Fruit fly (Drosophila melanogaster) whole organism, embryonic: ENCODE data around the gene Tsen2.

Experiments
- CG11696 ChIP-seq: fragments of 200-800 bp; sonication (Bioruptor generic); IDR thresholded peaks from 2 replicates; pipeline ENCODE4 v1.3.6; 2022; ENCODE audit warnings: missing biosample characterization, missing genetic modification characterization
- CG1233 ChIP-seq: fragments of 200-800 bp; sonication (Bioruptor generic); optimal IDR thresholded peaks from 4 replicates; lab custom pipeline; 2018; ENCODE audit warnings: missing biosample characterization, mild to moderate bottlenecking, missing genetic modification characterization
- CG13296 ChIP-seq: fragments of 200-800 bp; sonication (Bioruptor generic); optimal IDR thresholded peaks from 3 replicates; lab custom pipeline; 2018; ENCODE audit warnings: missing biosample characterization, mild to moderate bottlenecking, missing genetic modification characterization
- CG15514 ChIP-seq: fragments of 200-800 bp; sonication (Bioruptor generic); optimal IDR thresholded peaks from 3 replicates; lab custom pipeline; 2017; ENCODE audit warnings: missing biosample characterization, missing genetic modification characterization, mild to moderate bottlenecking, moderate library complexity, missing genetic modification reagents
- CG16779 ChIP-seq: fragments of 200-800 bp; sonication (Bioruptor generic); IDR thresholded peaks from 2 replicates; pipeline ENCODE4 v1.3.6; 2022; ENCODE audit warnings: missing biosample characterization, missing genetic modification characterization
- CG17359 ChIP-seq: fragments of 200-800 bp; sonication (Bioruptor generic); optimal IDR thresholded peaks from 3 replicates; lab custom pipeline; 2018; ENCODE audit warnings: missing biosample characterization, mild to moderate bottlenecking, missing genetic modification characterization, moderate library complexity
- CG1792 ChIP-seq: fragments of 200-800 bp; sonication (Bioruptor generic); optimal IDR thresholded peaks from 2 replicates; lab custom pipeline; 2016; ENCODE audit warnings: missing biosample characterization, missing genetic modification characterization
- CG18262 ChIP-seq: fragments of 200-800 bp; optimal IDR thresholded peaks from 3 replicates; lab custom pipeline; 2019; ENCODE audit warnings: missing biosample characterization, mild to moderate bottlenecking, missing genetic modification characterization, moderate library complexity
- CG18619 ChIP-seq: fragments of 200-800 bp; sonication (Bioruptor generic); optimal IDR thresholded peaks from 3 replicates; lab custom pipeline; 2017; ENCODE audit warnings: missing biosample characterization, mild to moderate bottlenecking, missing genetic modification characterization
- CG2199 ChIP-seq: fragments of 200-800 bp; sonication (Bioruptor generic); IDR thresholded peaks from 3 replicates; pipeline ENCODE4 v1.3.6; 2022; ENCODE audit warnings: missing biosample characterization, missing genetic modification characterization
- CG2678 ChIP-seq: fragments of 200-800 bp; sonication (Bioruptor generic); optimal IDR thresholded peaks from 3 replicates; lab custom pipeline; 2019; ENCODE audit warnings: missing biosample characterization, mild to moderate bottlenecking, missing genetic modification characterization, moderate library complexity
- CG2712 ChIP-seq: fragments of 200-800 bp; optimal IDR thresholded peaks from 3 replicates; lab custom pipeline; 2019; ENCODE audit warnings: missing biosample characterization, mild to moderate bottlenecking, missing genetic modification characterization, moderate library complexity
- CG2875 ChIP-seq: fragments of 200-800 bp; sonication (Bioruptor generic); optimal IDR thresholded peaks from 2 replicates; lab custom pipeline; 2017; ENCODE audit warnings: missing biosample characterization, mild to moderate bottlenecking, missing genetic modification characterization, missing genetic modification reagents
- CG31224 ChIP-seq: fragments of 200-800 bp; sonication (Bioruptor generic); IDR thresholded peaks from 2 replicates; pipeline ENCODE4 v1.3.6; 2022; ENCODE audit warnings: missing biosample characterization, missing genetic modification characterization
- CG32772 ChIP-seq: fragments of 200-800 bp; sonication (Bioruptor generic); IDR thresholded peaks from 2 replicates; pipeline ENCODE4 v1.3.6; 2022; ENCODE audit warnings: missing biosample characterization, missing genetic modification characterization
- CG3407 ChIP-seq: fragments of 200-800 bp; sonication (Bioruptor generic); optimal IDR thresholded peaks from 2 replicates; lab custom pipeline; 2018; ENCODE audit warnings: missing biosample characterization, mild to moderate bottlenecking, missing genetic modification characterization
- CG34422 ChIP-seq: fragments of 200-800 bp; sonication (Bioruptor generic); IDR thresholded peaks from 3 replicates; pipeline ENCODE4 v1.3.6; 2022; ENCODE audit warnings: missing biosample characterization, missing genetic modification characterization
- CG4730 ChIP-seq: fragments of 200-800 bp; sonication (Bioruptor generic); IDR thresholded peaks from 2 replicates; pipeline ENCODE4 v1.3.6; 2022; ENCODE audit warnings: missing biosample characterization, missing genetic modification characterization
- CG6654 ChIP-seq: fragments of 200-800 bp; sonication (Bioruptor generic); optimal IDR thresholded peaks from 2 replicates; lab custom pipeline; 2017; ENCODE audit warnings: missing biosample characterization, mild to moderate bottlenecking, missing genetic modification characterization
- CG8944 ChIP-seq: fragments of 200-800 bp; sonication (Bioruptor generic); optimal IDR thresholded peaks from 3 replicates; lab custom pipeline; 2016; ENCODE audit warnings: missing biosample characterization, missing genetic modification characterization
- CG9797 ChIP-seq: fragments of 200-800 bp; sonication (Bioruptor generic); optimal IDR thresholded peaks from 3 replicates; lab custom pipeline; 2018; ENCODE audit warnings: missing biosample characterization, mild to moderate bottlenecking, missing genetic modification characterization
- CG9932 ChIP-seq: fragments of 200-800 bp; sonication (Bioruptor generic); IDR thresholded peaks from 2 replicates; pipeline ENCODE4 v1.3.6; 2022; ENCODE audit warnings: missing biosample characterization, missing genetic modification characterization
- Dll ChIP-seq: fragments of 200-800 bp; sonication (Bioruptor generic); IDR thresholded peaks from 4 replicates; pipeline ENCODE4 v1.3.6; 2022; ENCODE audit warnings: missing biosample characterization, missing genetic modification characterization; ENCODE audit not compliant: partially characterized antibody
- Drgx ChIP-seq: fragments of 200-800 bp; sonication (Bioruptor generic); IDR thresholded peaks from 2 replicates; pipeline ENCODE4 v1.3.6; 2022; ENCODE audit warnings: missing biosample characterization, missing genetic modification characterization
- ERR ChIP-seq: fragments of 200-800 bp; sonication (Bioruptor generic); optimal IDR thresholded peaks from 2 replicates; lab custom pipeline; 2016; ENCODE audit warnings: missing biosample characterization, missing genetic modification characterization
- Fer1 ChIP-seq: fragments of 200-800 bp; sonication (Bioruptor generic); optimal IDR thresholded peaks from 2 replicates; lab custom pipeline; 2017; ENCODE audit warnings: missing biosample characterization, mild to moderate bottlenecking, missing genetic modification characterization
- Hand ChIP-seq: fragments of 200-800 bp; sonication (Bioruptor generic); optimal IDR thresholded peaks from 2 replicates; lab custom pipeline; 2017; ENCODE audit warnings: mild to moderate bottlenecking, missing biosample characterization, missing genetic modification reagents, missing genetic modification characterization
- Hr3 ChIP-seq: fragments of 200-800 bp; sonication (Bioruptor generic); optimal IDR thresholded peaks from 3 replicates; lab custom pipeline; 2016; ENCODE audit warnings: missing biosample characterization, missing genetic modification characterization
- Kr ChIP-seq: fragments of 200-800 bp; sonication (Bioruptor generic); optimal IDR thresholded peaks from 2 replicates; lab custom pipeline; 2017; ENCODE audit warnings: missing biosample characterization, mild to moderate bottlenecking, missing genetic modification characterization
- NK7.1 ChIP-seq: fragments of 200-800 bp; sonication (Bioruptor generic); optimal IDR thresholded peaks from 3 replicates; lab custom pipeline; 2016; ENCODE audit warnings: missing biosample characterization, missing genetic modification characterization
- PHDP ChIP-seq: fragments of 200-800 bp; sonication (Bioruptor generic); optimal IDR thresholded peaks from 3 replicates; lab custom pipeline; 2018; ENCODE audit warnings: missing biosample characterization, mild to moderate bottlenecking, missing genetic modification characterization, moderate library complexity
- Usf ChIP-seq: fragments of 200-800 bp; sonication (Bioruptor generic); optimal IDR thresholded peaks from 2 replicates; lab custom pipeline; 2017; ENCODE audit warnings: missing genotype, missing biosample characterization, missing genetic modification characterization
- Xrp1 ChIP-seq: fragments of 200-800 bp; sonication (Bioruptor generic); IDR thresholded peaks from 2 replicates; pipeline ENCODE4 v1.3.6; 2022; ENCODE audit warnings: missing biosample characterization, missing genetic modification characterization
- ase ChIP-seq: fragments of 200-800 bp; sonication (Bioruptor generic); IDR thresholded peaks from 3 replicates; pipeline ENCODE4 v1.3.6; 2022; ENCODE audit warnings: missing biosample characterization, missing genetic modification characterization
- az2 ChIP-seq: fragments of 200-800 bp; sonication (Bioruptor generic); optimal IDR thresholded peaks from 3 replicates; lab custom pipeline; 2016; ENCODE audit warnings: missing biosample characterization, missing genetic modification characterization
- crol ChIP-seq: fragments of 200-800 bp; sonication (Bioruptor generic); IDR thresholded peaks from 2 replicates; pipeline ENCODE4 v1.3.6; 2022; ENCODE audit warnings: missing biosample characterization, missing genetic modification characterization
- dmrt11E ChIP-seq: fragments of 200-800 bp; sonication (Bioruptor generic); optimal IDR thresholded peaks from 3 replicates; lab custom pipeline; 2018; ENCODE audit warnings: missing biosample characterization, mild to moderate bottlenecking, missing genetic modification characterization, moderate library complexity
- esg ChIP-seq: fragments of 200-800 bp; sonication (Bioruptor generic); conservative IDR thresholded peaks from 2 replicates; pipeline ENCODE4 v1.3.6; 2022; ENCODE audit warnings: missing biosample characterization, missing genetic modification characterization
- fd96Cb ChIP-seq: fragments of 200-800 bp; sonication (Bioruptor generic); optimal IDR thresholded peaks from 2 replicates; lab custom pipeline; 2018; ENCODE audit warnings: missing biosample characterization, mild to moderate bottlenecking, missing genetic modification characterization, moderate library complexity
- fru ChIP-seq: fragments of >200 bp; optimal IDR thresholded peaks from 2 replicates; lab custom pipeline; 2017
- grau ChIP-seq: fragments of 200-800 bp; optimal IDR thresholded peaks from 3 replicates; lab custom pipeline; 2019; ENCODE audit warnings: missing biosample characterization, mild to moderate bottlenecking, missing genetic modification characterization, moderate library complexity
- h ChIP-seq: fragments of >200 bp; optimal IDR thresholded peaks from 2 replicates; lab custom pipeline; 2017
- hb ChIP-seq: fragments of 200-800 bp; sonication (Bioruptor generic); IDR thresholded peaks from 3 replicates; pipeline ENCODE4 v1.3.6; 2022; ENCODE audit warnings: missing biosample characterization, missing genetic modification characterization; ENCODE audit not compliant: partially characterized antibody
- her ChIP-seq: fragments of 200-800 bp; sonication (Bioruptor generic); optimal IDR thresholded peaks from 2 replicates; lab custom pipeline; 2016; ENCODE audit warnings: missing biosample characterization, missing genetic modification characterization
- hkb ChIP-seq, 2 experiments: fragments of 200-800 bp in 1 of 2; fragments of >200 bp in 1 of 2; sonication (Bioruptor generic) in 1 of 2; IDR thresholded peaks in 1 of 2; optimal IDR thresholded peaks in 1 of 2; 2 replicates each; pipeline versions ENCODE4 v1.3.6 to Lab custom; 2017 to 2022; ENCODE audit warnings: missing biosample characterization in 1 of 2, missing genetic modification characterization in 1 of 2
- lab ChIP-seq: fragments of 200-800 bp; sonication (Bioruptor generic); optimal IDR thresholded peaks from 3 replicates; lab custom pipeline; 2017; ENCODE audit warnings: missing biosample characterization, missing genetic modification characterization, mild to moderate bottlenecking, moderate library complexity, missing genetic modification reagents
- pb ChIP-seq: fragments of 200-800 bp; sonication (Bioruptor generic); optimal IDR thresholded peaks from 3 replicates; lab custom pipeline; 2016; ENCODE audit warnings: missing biosample characterization, missing genetic modification characterization
- phol ChIP-seq: fragments of 200-800 bp; sonication (Bioruptor generic); optimal IDR thresholded peaks from 3 replicates; lab custom pipeline; 2018; ENCODE audit warnings: missing biosample characterization, mild to moderate bottlenecking, missing genetic modification characterization, moderate library complexity
- psq ChIP-seq: fragments of 200-800 bp; sonication (Bioruptor generic); optimal IDR thresholded peaks from 2 replicates; lab custom pipeline; 2017; ENCODE audit warnings: missing biosample characterization, missing genetic modification characterization
- row ChIP-seq: fragments of 200-800 bp; sonication (Bioruptor generic); IDR thresholded peaks from 3 replicates; pipeline ENCODE4 v1.3.6; 2022; ENCODE audit warnings: missing biosample characterization, missing genetic modification characterization
- tap ChIP-seq: fragments of 200-800 bp; optimal IDR thresholded peaks from 3 replicates; lab custom pipeline; 2019; ENCODE audit warnings: missing biosample characterization, mild to moderate bottlenecking, missing genetic modification characterization, moderate library complexity
- ttk ChIP-seq: fragments of 200-800 bp; sonication (Bioruptor generic); IDR thresholded peaks from 2 replicates; pipeline ENCODE4 v2.1.2; 2022; ENCODE audit warnings: missing biosample characterization, missing genetic modification characterization

Gene Tsen2

dm6 chr2L:16716771-16717170, 12.8 kb upstream of the Tsen2 start (continued):
- TF ChIP-seq CG17359: peak; percentile 70
- no peak for TF ChIP-seq CG1792 (GFP tag; lab: Kevin White, UChicago)
- no peak for TF ChIP-seq CG18619 (GFP tag; lab: Kevin White, UChicago)
- TF ChIP-seq CG32772 (GFP tag; lab: Robert Waterston, UW): peak; percentile 63; the same call in 1 of the 2 replicates
- TF ChIP-seq CG3407 (GFP tag; lab: Kevin White, UChicago): no peak
- no peak for TF ChIP-seq row (GFP tag; lab: Robert Waterston, UW)
- TF ChIP-seq CG11696 (GFP tag; lab: Robert Waterston, UW): 0 out of 2 replicates have a peak, but pooled peaks have one; percentile 10
- no peak for TF ChIP-seq az2
- peak; percentile 30 for TF ChIP-seq CG13296 (GFP tag; lab: Kevin White, UChicago)
- TF ChIP-seq CG15514: peak; percentile 28
- peak; percentile 32 for TF ChIP-seq CG2712 (tag; lab: Kevin White, UChicago)
- TF ChIP-seq CG18262 (tag; lab: Kevin White, UChicago): no peak
- TF ChIP-seq CG2678 (tag; lab: Kevin White, UChicago): peak; percentile 70
- TF ChIP-seq fru: no peak
- no peak for TF ChIP-seq ase (GFP tag; lab: Robert Waterston, UW)
- no peak for TF ChIP-seq CG8944 (GFP tag; lab: Kevin White, UChicago)
- TF ChIP-seq CG9932: no peak
- peak; percentile 69 for TF ChIP-seq lab
- no peak for TF ChIP-seq Kr (GFP tag; lab: Kevin White, UChicago)
- TF ChIP-seq crol (GFP tag; lab: Robert Waterston, UW): peak; percentile 81
- peak; percentile 16 for TF ChIP-seq fd96Cb (tag; lab: Kevin White, UChicago)
- TF ChIP-seq CG31224: no peak
- TF ChIP-seq hkb (optimal IDR thresholded peaks at IDR 0.05; lab: Kevin White, UChicago): no peak
- no peak for TF ChIP-seq hkb (GFP tag; IDR thresholded peaks at IDR 0.05; lab: Robert Waterston, UW)
- TF ChIP-seq Fer1: peak; percentile 34
- TF ChIP-seq esg (GFP tag; lab: Robert Waterston, UW): no peak
- no peak for TF ChIP-seq NK7.1 (GFP tag; lab: Kevin White, UChicago)
- TF ChIP-seq tap: peak; percentile 54
- TF ChIP-seq CG34422 (GFP tag; lab: Robert Waterston, UW): 0 out of 3 replicates have a peak, but pooled peaks have one; percentile 34
- TF ChIP-seq CG6654 (GFP tag; lab: Kevin White, UChicago): no peak
- TF ChIP-seq dmrt11E (tag; lab: Kevin White, UChicago): no peak
- TF ChIP-seq Hand (GFP tag; lab: Kevin White, UChicago): no peak
- TF ChIP-seq CG2875 (GFP tag; lab: Kevin White, UChicago): no peak
- TF ChIP-seq Drgx: 0 out of 2 replicates have a peak, but pooled peaks have one; percentile 8
- no peak for TF ChIP-seq h (lab: Kevin White, UChicago)
- TF ChIP-seq hb (GFP tag; lab: Robert Waterston, UW): no peak
- peak; percentile 39; the same call in 1 of the 2 replicates for TF ChIP-seq Xrp1 (GFP tag; lab: Robert Waterston, UW)
- TF ChIP-seq ttk (GFP tag; lab: Robert Waterston, UW): peak; percentile 41
- TF ChIP-seq CG9797 (GFP tag; lab: Kevin White, UChicago): no peak
- no peak for TF ChIP-seq her
- TF ChIP-seq CG4730: peak; percentile 38; the same call in 1 of the 2 replicates
- no peak for TF ChIP-seq Usf (GFP tag; lab: Kevin White, UChicago)
- TF ChIP-seq ERR: no peak
- no peak for TF ChIP-seq PHDP (tag; lab: Kevin White, UChicago)
- TF ChIP-seq phol (tag; lab: Kevin White, UChicago): peak; percentile 51
- TF ChIP-seq CG16779 (GFP tag; lab: Robert Waterston, UW): no peak
- no peak for TF ChIP-seq pb
- TF ChIP-seq CG1233 (GFP tag; lab: Kevin White, UChicago): peak; percentile 12
- no peak for TF ChIP-seq psq
- TF ChIP-seq CG2199 (GFP tag; lab: Robert Waterston, UW): no peak
- peak; percentile 10 for TF ChIP-seq grau (tag; lab: Kevin White, UChicago)
- no peak for TF ChIP-seq Dll (GFP tag; lab: Robert Waterston, UW)
- no peak for TF ChIP-seq Hr3 (GFP tag; lab: Kevin White, UChicago)
